Fruit fly (Drosophila melanogaster): ENCODE measurements around the gene CG13086.

DNA sequence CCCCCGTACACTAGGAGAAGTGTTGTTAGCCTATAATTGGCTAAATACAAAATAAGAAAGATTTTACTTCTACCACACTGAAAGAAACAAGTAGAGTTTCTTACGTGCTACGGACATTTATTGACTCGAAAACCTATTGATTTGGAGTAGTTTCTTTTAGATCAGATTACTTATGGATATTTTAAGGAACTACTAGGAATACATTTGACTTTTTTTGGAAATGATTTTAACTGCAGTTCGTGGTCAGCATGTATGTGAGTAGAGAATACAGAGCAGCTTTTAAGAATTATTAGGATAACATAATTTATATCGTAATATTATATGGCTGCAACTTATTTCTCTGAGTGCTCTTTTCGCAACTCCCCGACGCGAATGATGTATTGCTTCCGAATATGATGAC lies 49.6 kb upstream of the CG13086 start:
- TF ChIP-seq EcR (GFP tag; optimal IDR thresholded peaks at IDR 0.05) (no peak), CG15710 (tag; optimal IDR thresholded peaks at IDR 0.05) (peak; percentile 76), CG8159 (tag; optimal IDR thresholded peaks at IDR 0.05) (peak; percentile 80)
